Worm (Caenorhabditis elegans): ENCODE results near the gene Y32B12B.4.

- no peak for TF ChIP-seq unc-62 (GFP tag; optimal IDR thresholded peaks at IDR 0.05)
- no peak for TF ChIP-seq ztf-22 (GFP tag; optimal IDR thresholded peaks at IDR 0.05)
- TF ChIP-seq chd-7 (tag; optimal IDR thresholded peaks at IDR 0.05): no peak
- no peak for TF ChIP-seq F52B5.7 (tag; optimal IDR thresholded peaks at IDR 0.05)
- no peak for TF ChIP-seq snpc-4 (GFP tag; optimal IDR thresholded peaks at IDR 0.05)
- TF ChIP-seq snpc-4 (tag; optimal IDR thresholded peaks at IDR 0.05): no peak
- TF ChIP-seq rec-8 (tag; optimal IDR thresholded peaks at IDR 0.05): no peak
- TF ChIP-seq B0336.3 (GFP tag; IDR thresholded peaks at IDR 0.05): no peak
- no peak for TF ChIP-seq rcor-1 (GFP tag; IDR thresholded peaks at IDR 0.05)
- TF ChIP-seq K11D2.4 (GFP tag; IDR thresholded peaks at IDR 0.05): no peak
- no peak for TF ChIP-seq ztf-6 (GFP tag; IDR thresholded peaks at IDR 0.05)
- TF ChIP-seq sea-2 (GFP tag; IDR thresholded peaks at IDR 0.05): no peak
- no peak for TF ChIP-seq dpff-1 (tag; optimal IDR thresholded peaks at IDR 0.05)
- TF ChIP-seq F55B11.4 (tag; optimal IDR thresholded peaks at IDR 0.05; ENCODE audit: borderline replicate concordance, insufficient read depth): no peak
- no peak for TF ChIP-seq attf-5 (GFP tag; optimal IDR thresholded peaks at IDR 0.05)
Measured at ce11 chrV:16581061-16581460, 27.9 kb downstream of the Y32B12B.4 start.

Measured in whole organism, young adult.